Fruit fly (Drosophila melanogaster) whole organism, adult: ENCODE data around the gene Hsc70-3.

ENCODE experiments used
- CG11617 ChIP-seq: fragments of 200-800 bp; sonication (Bioruptor generic); optimal IDR thresholded peaks from 2 replicates; lab custom pipeline; 2017; ENCODE audit warnings: mild to moderate bottlenecking, missing biosample characterization, missing genetic modification reagents, missing genetic modification characterization
- CG12768 ChIP-seq: fragments of 200-800 bp; sonication (Bioruptor generic); optimal IDR thresholded peaks from 2 replicates; lab custom pipeline; 2017; ENCODE audit warnings: missing biosample characterization, missing genetic modification characterization, mild to moderate bottlenecking, moderate library complexity, missing genetic modification reagents
- CG14711 ChIP-seq: fragments of 200-800 bp; sonication (Bioruptor generic); optimal IDR thresholded peaks from 2 replicates; lab custom pipeline; 2018; ENCODE audit warnings: missing biosample characterization, mild to moderate bottlenecking, missing genetic modification characterization, moderate library complexity
- CG1620 ChIP-seq: fragments of 200-800 bp; sonication (Bioruptor generic); optimal IDR thresholded peaks from 2 replicates; lab custom pipeline; 2016; ENCODE audit warnings: missing biosample characterization, missing genetic modification characterization
- CG33017 ChIP-seq: fragments of 200-800 bp; sonication (Bioruptor generic); optimal IDR thresholded peaks from 2 replicates; lab custom pipeline; 2018; ENCODE audit warnings: missing biosample characterization, mild to moderate bottlenecking, missing genetic modification characterization, moderate library complexity
- CG5204 ChIP-seq: fragments of 200-800 bp; sonication (Bioruptor generic); optimal IDR thresholded peaks from 2 replicates; lab custom pipeline; 2016; ENCODE audit warnings: missing biosample characterization, missing genetic modification characterization
- CG7045 ChIP-seq: fragments of 200-800 bp; sonication (Bioruptor generic); optimal IDR thresholded peaks from 2 replicates; lab custom pipeline; 2017; ENCODE audit warnings: missing biosample characterization, mild to moderate bottlenecking, missing genetic modification characterization
- CG7101 ChIP-seq: fragments of 200-800 bp; sonication (Bioruptor generic); optimal IDR thresholded peaks from 2 replicates; lab custom pipeline; 2018; ENCODE audit warnings: missing biosample characterization, mild to moderate bottlenecking, missing genetic modification characterization, moderate library complexity
- Clk ChIP-seq: fragments of 200-800 bp; sonication (Bioruptor generic); optimal IDR thresholded peaks from 2 replicates; lab custom pipeline; 2017; ENCODE audit warnings: missing biosample characterization, missing genetic modification characterization
- Crg-1 ChIP-seq: fragments of 200-800 bp; sonication (Bioruptor generic); optimal IDR thresholded peaks from 2 replicates; lab custom pipeline; 2016; ENCODE audit warnings: missing biosample characterization, missing genetic modification characterization
- Hr96 ChIP-seq: fragments of 200-800 bp; sonication (Bioruptor generic); optimal IDR thresholded peaks from 2 replicates; lab custom pipeline; 2016; ENCODE audit warnings: missing biosample characterization, missing genetic modification characterization
- Mnt ChIP-seq: fragments of 200-800 bp; sonication (Bioruptor generic); optimal IDR thresholded peaks from 2 replicates; lab custom pipeline; 2016; ENCODE audit warnings: missing biosample characterization, mild to moderate bottlenecking, missing genetic modification characterization
- bab1 ChIP-seq: fragments of 200-800 bp; sonication (Bioruptor generic); optimal IDR thresholded peaks from 3 replicates; lab custom pipeline; 2019; ENCODE audit warnings: missing biosample characterization, mild to moderate bottlenecking, missing genetic modification characterization, moderate library complexity
- cic ChIP-seq: fragments of 200-800 bp; sonication (Bioruptor generic); optimal IDR thresholded peaks from 2 replicates; lab custom pipeline; 2017; ENCODE audit warnings: missing biosample characterization, mild to moderate bottlenecking, missing genetic modification characterization, moderate library complexity
- cnc ChIP-seq, 2 experiments: fragments of >200 bp; optimal IDR thresholded peaks; 2 replicates each; lab custom pipeline; 2017
- kay ChIP-seq: fragments of 200-800 bp; sonication (Bioruptor generic); peaks from one replicate; lab custom pipeline; 2016; ENCODE audit warnings: missing biosample characterization, missing genetic modification characterization, borderline replicate concordance
- ovo ChIP-seq: fragments of 200-800 bp; sonication (Bioruptor generic); optimal IDR thresholded peaks from 2 replicates; lab custom pipeline; 2016; ENCODE audit warnings: missing biosample characterization, missing genetic modification characterization
- pad ChIP-seq: fragments of 200-800 bp; sonication (Bioruptor generic); optimal IDR thresholded peaks from 3 replicates; lab custom pipeline; 2017; ENCODE audit warnings: missing biosample characterization, missing genetic modification characterization, mild to moderate bottlenecking, moderate library complexity, missing genetic modification reagents
- tj ChIP-seq: fragments of 200-800 bp; sonication (Bioruptor generic); optimal IDR thresholded peaks from 3 replicates; lab custom pipeline; 2017; ENCODE audit warnings: missing biosample characterization, mild to moderate bottlenecking, missing genetic modification characterization, moderate library complexity
- toe ChIP-seq: fragments of 200-800 bp; sonication (Bioruptor generic); optimal IDR thresholded peaks from 2 replicates; lab custom pipeline; 2016; ENCODE audit warnings: missing biosample characterization, missing genetic modification characterization

The Hsc70-3 gene

DNA sequence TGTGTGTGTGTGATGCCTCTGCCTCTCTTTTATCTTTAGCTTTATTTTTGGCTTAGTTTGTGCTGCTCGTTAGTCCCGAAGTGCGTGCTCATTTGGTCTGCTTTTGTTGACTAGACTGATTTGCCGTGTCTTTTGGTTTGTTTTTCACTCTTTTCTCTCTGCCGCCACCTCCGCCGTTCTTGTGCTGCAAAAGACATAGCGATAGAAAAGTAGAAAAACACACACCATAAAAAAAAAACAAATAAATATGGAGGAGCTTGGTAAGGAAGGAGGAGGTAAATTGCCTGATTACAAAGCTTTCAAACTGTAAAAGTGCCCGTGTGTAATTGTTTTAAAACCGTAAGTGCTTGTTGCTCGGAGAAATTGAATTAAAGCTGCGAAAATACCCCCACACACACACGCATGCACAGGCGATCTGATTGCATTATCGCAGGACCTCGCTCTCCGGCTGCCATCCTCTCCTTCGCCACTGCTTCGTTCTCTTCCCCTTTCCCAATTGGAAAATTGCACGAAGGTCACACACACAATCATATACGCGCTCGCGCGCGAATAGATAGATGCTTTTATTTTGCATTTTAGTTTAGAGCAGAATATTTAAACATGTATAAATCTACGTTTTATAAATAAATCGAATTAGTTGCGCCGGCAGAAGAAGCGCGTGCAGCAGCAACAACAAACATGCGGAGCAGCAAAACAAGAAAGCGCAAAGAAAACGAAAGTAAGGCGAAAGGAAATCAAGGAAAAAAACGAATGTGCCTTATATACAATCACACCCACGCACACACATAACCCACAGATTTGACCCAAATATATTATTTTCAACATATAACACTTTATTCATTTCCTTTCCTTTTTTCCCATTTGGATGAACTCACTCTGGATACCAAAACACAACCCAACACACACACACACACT, 8.7 kb upstream of the Hsc70-3 start:
- TF ChIP-seq CG1620 (GFP tag; lab: Kevin White, UChicago) (no peak), CG11617 (GFP tag; lab: Kevin White, UChicago) (no peak), CG7101 (tag; lab: Kevin White, UChicago) (no peak), CG7045 (GFP tag; lab: Kevin White, UChicago) (no peak), ovo (no peak), CG12768 (no peak)

DNA sequence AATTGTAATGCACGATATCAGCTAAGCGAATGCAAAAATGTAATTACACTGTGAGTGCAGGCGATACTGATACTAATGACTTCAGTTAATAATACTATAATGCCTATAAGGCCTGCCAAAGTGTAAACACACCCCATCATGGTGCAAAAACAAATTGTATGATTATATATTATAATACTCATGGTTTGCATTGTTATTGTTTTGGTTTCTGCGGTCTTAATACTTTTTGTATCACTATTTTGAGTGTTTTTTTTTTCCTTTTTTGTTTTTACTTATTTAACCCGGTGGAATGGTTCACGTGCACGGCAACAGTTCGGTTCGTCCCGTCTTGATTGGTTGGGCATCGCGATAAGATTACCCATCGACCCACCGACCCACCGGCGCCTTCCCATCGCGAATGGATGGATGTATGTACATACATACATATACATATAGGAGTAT, 6.8 kb upstream of the Hsc70-3 start:
- no peak for TF ChIP-seq CG12768
- peak; percentile 75 for TF ChIP-seq cic (GFP tag; lab: Kevin White, UChicago)
- peak; percentile 52 for TF ChIP-seq Mnt (GFP tag; lab: Kevin White, UChicago)
- peak; percentile 96 for TF ChIP-seq kay (GFP tag; lab: Kevin White, UChicago)
- peak; percentile 8 for TF ChIP-seq tj (GFP tag; lab: Kevin White, UChicago)
- TF ChIP-seq CG1620 (GFP tag; lab: Kevin White, UChicago), result no peak
- peak; percentile 27 for TF ChIP-seq CG11617 (GFP tag; lab: Kevin White, UChicago)

- TF ChIP-seq CG7045 (GFP tag; lab: Kevin White, UChicago) (no peak), bab1 (GFP tag; lab: Kevin White, UChicago) (no peak), CG33017 (tag; lab: Kevin White, UChicago) (no peak), kay (GFP tag; lab: Kevin White, UChicago) (peak; percentile 39), cnc (optimal IDR thresholded peaks at IDR 0.05; lab: Kevin White, UChicago) (no peak), CG14711 (peak; percentile 21), Mnt (GFP tag; lab: Kevin White, UChicago) (no peak), pad (GFP tag; lab: Kevin White, UChicago) (no peak), CG1620 (GFP tag; lab: Kevin White, UChicago) (no peak), ovo (no peak), CG11617 (GFP tag; lab: Kevin White, UChicago) (no peak), CG7101 (tag; lab: Kevin White, UChicago) (no peak), tj (GFP tag; lab: Kevin White, UChicago) (no peak), toe (GFP tag; lab: Kevin White, UChicago) (no peak), CG12768 (no peak), Crg-1 (GFP tag; lab: Kevin White, UChicago) (no peak), Hr96 (GFP tag; lab: Kevin White, UChicago) (no peak), cic (GFP tag; lab: Kevin White, UChicago) (no peak)
These were observed 5.9 kb upstream of the Hsc70-3 start for dm6 chrX:11812828-11813227.

DNA sequence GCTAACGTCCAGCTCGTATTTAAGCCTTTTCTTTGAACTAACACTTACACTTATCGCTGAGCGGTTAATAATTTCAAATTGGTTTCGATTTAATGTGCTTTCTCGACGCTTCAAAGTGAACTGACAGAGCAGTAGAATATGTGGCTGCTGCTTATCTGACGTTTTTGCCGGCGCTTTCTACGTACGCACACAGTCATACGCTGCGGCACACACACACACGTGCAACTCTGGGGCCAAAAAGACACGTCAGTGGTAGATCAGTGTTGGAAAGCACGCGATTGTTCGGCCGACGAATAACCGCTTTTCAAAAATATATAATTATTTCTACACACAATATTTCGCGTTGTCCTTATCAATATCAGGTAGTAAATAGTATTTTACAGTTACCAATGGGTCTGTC, 721 bp downstream of the Hsc70-3 start:
- peak; percentile 71 for TF ChIP-seq CG1620 (GFP tag; lab: Kevin White, UChicago)
- TF ChIP-seq Hr96 (GFP tag; lab: Kevin White, UChicago), result no peak
- peak; percentile 85 for TF ChIP-seq Crg-1 (GFP tag; lab: Kevin White, UChicago)
- TF ChIP-seq CG11617 (GFP tag; lab: Kevin White, UChicago), result no peak
- TF ChIP-seq toe (GFP tag; lab: Kevin White, UChicago), result peak; percentile 1
- no peak for TF ChIP-seq CG5204 (GFP tag; lab: Kevin White, UChicago)
- TF ChIP-seq tj (GFP tag; lab: Kevin White, UChicago), result peak; percentile 50
- peak; percentile 76 for TF ChIP-seq Mnt (GFP tag; lab: Kevin White, UChicago)
- TF ChIP-seq Clk (GFP tag; lab: Kevin White, UChicago), result no peak
- TF ChIP-seq cnc (optimal IDR thresholded peaks at IDR 0.05; lab: Kevin White, UChicago), result no peak
- peak; percentile 7 for TF ChIP-seq CG33017 (tag; lab: Kevin White, UChicago)
- peak; percentile 66 for TF ChIP-seq CG7101 (tag; lab: Kevin White, UChicago)
- TF ChIP-seq bab1 (GFP tag; lab: Kevin White, UChicago), result peak; percentile 37
- peak; percentile 42 for TF ChIP-seq CG12768
- peak; percentile 61 for TF ChIP-seq pad (GFP tag; lab: Kevin White, UChicago)
- no peak for TF ChIP-seq CG7045 (GFP tag; lab: Kevin White, UChicago)
- peak; percentile 35 for TF ChIP-seq cic (GFP tag; lab: Kevin White, UChicago)
- peak; percentile 73 for TF ChIP-seq kay (GFP tag; lab: Kevin White, UChicago)
- peak; percentile 63 for TF ChIP-seq ovo
- TF ChIP-seq CG14711, result peak; percentile 48

DNA sequence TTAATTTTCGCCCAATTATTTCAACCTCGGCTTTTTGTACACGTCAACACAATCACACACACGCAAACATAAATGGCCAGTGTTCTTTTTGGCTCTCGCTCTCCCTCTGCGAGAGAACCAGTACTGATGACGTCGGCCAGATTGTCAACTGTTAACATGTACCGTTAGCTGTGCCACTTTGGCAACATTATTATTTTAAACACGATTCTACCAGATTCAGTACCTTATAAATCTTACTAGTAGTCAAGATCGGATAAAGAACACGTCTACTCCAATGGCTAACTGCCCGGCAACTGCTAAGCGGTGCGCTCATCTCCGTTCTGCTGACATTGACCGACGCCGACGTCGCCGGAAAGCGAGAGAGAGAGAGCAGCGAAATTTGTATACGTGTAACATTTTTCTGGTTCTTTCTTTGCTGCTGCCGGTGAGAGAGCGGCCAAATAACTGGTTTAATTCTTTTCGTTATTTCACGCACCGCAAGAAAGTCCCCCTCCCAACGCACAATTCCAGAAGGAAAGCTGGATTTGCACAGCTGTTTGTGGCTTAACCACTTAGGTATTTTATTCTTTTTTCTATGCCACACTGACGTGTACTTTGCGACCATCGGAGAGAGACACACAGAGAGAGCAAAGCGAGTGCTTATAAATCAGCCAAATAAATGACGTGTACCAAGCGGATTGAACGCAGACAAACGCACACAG, 1.7 kb downstream of the Hsc70-3 start:
- peak; percentile 13 for TF ChIP-seq cic (GFP tag; lab: Kevin White, UChicago)
- TF ChIP-seq CG12768, result peak; percentile 38
- TF ChIP-seq CG5204 (GFP tag; lab: Kevin White, UChicago), result no peak
- peak; percentile 85 for TF ChIP-seq tj (GFP tag; lab: Kevin White, UChicago)
- peak; percentile 62 for TF ChIP-seq kay (GFP tag; lab: Kevin White, UChicago)
- TF ChIP-seq pad (GFP tag; lab: Kevin White, UChicago), result peak; percentile 11
- peak; percentile 61 for TF ChIP-seq ovo
- TF ChIP-seq CG1620 (GFP tag; lab: Kevin White, UChicago), result no peak
